Worm (Caenorhabditis elegans): ENCODE results near the gene ceh-1.

The ceh-1 gene

DNA sequence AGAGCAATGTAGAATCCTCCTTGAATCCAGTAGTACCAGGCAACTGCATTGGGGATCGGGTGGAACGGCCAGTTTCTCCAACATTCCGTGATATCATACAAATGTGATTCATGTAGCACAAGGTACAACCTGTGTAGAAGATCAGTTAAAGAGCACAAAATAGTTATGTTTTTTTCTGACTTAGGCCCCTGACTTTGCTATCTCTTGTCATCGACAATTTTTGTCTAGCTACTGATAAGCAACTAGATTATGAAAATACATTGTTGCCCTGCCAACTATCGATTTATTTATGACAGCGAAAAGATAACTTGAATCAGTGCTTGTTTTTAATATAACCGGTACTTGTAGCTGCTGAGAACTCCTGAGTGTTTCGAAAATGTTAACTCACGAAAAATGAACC, 44.3 kb upstream of the ceh-1 start:
- TF ChIP-seq unc-62 (GFP tag; optimal IDR thresholded peaks at IDR 0.05) (no peak), fos-1 (tag; optimal IDR thresholded peaks at IDR 0.05) (peak; percentile 59), lin-39 (tag; optimal IDR thresholded peaks at IDR 0.05) (no peak), mdl-1 (tag; optimal IDR thresholded peaks at IDR 0.05) (no peak), ceh-16 (tag; optimal IDR thresholded peaks at IDR 0.05) (no peak), lin-11 (tag; optimal IDR thresholded peaks at IDR 0.05) (no peak), lsy-2 (tag; optimal IDR thresholded peaks at IDR 0.05) (no peak), sma-9 (GFP tag; optimal IDR thresholded peaks at IDR 0.05) (peak; percentile 40), sma-9 (tag; optimal IDR thresholded peaks at IDR 0.05) (no peak), egl-27 (tag; optimal IDR thresholded peaks at IDR 0.05) (no peak)

DNA sequence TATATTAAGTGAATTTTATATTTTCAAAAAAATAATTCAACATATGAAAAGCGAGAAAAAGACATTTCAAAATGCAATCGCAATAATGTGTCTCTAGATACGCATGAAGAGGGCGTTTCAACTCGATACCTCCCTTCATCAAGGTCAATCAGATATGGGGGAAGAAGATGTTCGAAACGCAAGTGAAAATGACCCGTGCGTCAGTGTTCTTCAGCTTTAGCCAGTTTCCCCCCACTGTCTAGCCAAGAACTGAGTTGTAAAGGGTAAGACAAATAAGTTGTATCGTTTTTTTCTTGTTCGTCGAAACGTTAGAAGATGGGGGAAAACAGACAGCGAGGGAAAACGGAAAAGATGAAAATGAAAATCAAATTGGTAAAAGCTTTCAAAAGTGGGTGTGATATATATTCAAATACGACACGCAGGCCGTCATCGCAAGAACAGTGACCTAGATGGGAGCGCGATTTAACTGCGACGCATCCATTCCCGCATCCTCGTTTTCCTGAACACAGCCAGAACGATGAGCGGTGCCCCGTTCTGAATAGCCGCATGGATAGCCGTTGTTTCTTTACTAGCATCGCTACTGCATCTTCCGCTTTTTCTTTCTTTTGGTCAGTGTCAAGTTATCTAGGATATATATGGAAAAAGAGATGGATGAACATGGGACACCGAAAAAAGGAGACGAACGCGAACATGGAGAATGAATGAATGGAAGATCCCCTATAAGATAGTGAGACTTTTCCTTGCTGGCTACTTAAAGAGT, 40.8 kb upstream of the ceh-1 start:
- TF ChIP-seq unc-39 (tag; optimal IDR thresholded peaks at IDR 0.05) (no peak), nhr-6 (tag; optimal IDR thresholded peaks at IDR 0.05) (no peak), dmd-4 (tag; optimal IDR thresholded peaks at IDR 0.05) (no peak), nhr-25 (tag; optimal IDR thresholded peaks at IDR 0.05) (peak; percentile 41), C34F6.9 (tag; optimal IDR thresholded peaks at IDR 0.05) (no peak), Y55F3AM.14 (GFP tag; optimal IDR thresholded peaks at IDR 0.05) (no peak)

DNA sequence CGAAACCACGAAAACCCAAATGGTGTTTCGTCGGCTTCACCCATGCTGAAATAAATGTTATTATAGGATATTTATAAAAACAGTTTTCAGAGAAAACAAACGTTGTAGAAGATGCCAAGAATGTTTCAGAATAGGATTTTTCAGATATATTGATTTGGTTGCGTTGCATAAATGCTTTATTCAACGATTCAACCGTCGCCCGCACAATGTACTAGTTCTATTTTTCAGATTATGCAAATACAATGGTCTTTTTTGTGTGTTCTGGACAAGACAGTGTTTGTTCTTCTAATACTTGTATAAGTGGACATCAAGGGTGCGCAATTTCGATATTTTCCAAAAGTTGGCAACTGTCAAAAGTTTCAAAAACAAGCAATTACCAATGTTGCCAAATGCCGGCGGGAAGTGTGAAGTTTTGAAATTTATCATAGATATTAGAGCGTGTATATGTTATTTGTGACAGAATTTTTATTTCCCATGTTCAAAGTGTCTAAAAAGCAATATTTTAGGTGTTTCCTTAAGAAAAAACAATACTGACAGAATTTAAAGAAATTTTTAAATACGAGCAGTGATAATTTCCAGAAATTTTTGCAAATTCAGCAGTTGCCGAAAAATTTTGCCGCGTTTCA, 37.3 kb upstream of the ceh-1 start, which contains the start of gene K02G10.5:
Gene K02G10.5, minus strand, starts transcription at position 51 of the 626 bp plus-strand sequence.
- no peak for TF ChIP-seq sem-4 (tag; optimal IDR thresholded peaks at IDR 0.05)
- TF ChIP-seq egl-27 (tag; optimal IDR thresholded peaks at IDR 0.05), result no peak
- no peak for TF ChIP-seq aly-2 (tag; optimal IDR thresholded peaks at IDR 0.05)
- TF ChIP-seq blmp-1 (tag; optimal IDR thresholded peaks at IDR 0.05; ENCODE audit: insufficient read depth), result no peak
- no peak for TF ChIP-seq nhr-21 (tag; optimal IDR thresholded peaks at IDR 0.05)
- TF ChIP-seq ceh-16 (tag; optimal IDR thresholded peaks at IDR 0.05), result no peak
- no peak for TF ChIP-seq lin-39 (tag; optimal IDR thresholded peaks at IDR 0.05)
- no peak for TF ChIP-seq sma-3 (GFP tag; optimal IDR thresholded peaks at IDR 0.05)
- TF ChIP-seq nhr-6 (tag; optimal IDR thresholded peaks at IDR 0.05), result no peak
- no peak for TF ChIP-seq lsy-2 (tag; optimal IDR thresholded peaks at IDR 0.05)

DNA sequence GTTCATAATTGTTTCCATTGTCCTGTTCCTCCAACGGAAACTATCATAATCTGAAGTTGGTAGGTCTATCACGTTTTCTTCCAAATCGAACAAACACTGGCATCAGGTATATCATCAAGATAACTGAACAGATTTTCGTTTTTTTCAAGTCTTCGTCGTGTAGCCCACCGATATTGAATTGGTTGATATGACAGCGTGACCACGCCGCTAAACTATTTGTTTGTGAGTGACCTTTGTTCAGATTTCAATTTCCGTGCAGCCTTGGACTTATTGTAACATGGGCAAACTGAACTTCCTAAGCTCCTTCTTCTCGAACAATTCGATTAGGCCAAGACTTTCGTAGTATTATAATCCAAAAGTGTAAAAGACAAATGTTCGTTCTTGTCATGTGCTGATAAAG, 31.6 kb upstream of the ceh-1 start:
- no peak for TF ChIP-seq lin-11 (tag; optimal IDR thresholded peaks at IDR 0.05)
- no peak for TF ChIP-seq R02D3.7 (tag; optimal IDR thresholded peaks at IDR 0.05)
- no peak for TF ChIP-seq lin-39 (tag; optimal IDR thresholded peaks at IDR 0.05)
- TF ChIP-seq skn-1 (tag; optimal IDR thresholded peaks at IDR 0.05), result no peak

DNA sequence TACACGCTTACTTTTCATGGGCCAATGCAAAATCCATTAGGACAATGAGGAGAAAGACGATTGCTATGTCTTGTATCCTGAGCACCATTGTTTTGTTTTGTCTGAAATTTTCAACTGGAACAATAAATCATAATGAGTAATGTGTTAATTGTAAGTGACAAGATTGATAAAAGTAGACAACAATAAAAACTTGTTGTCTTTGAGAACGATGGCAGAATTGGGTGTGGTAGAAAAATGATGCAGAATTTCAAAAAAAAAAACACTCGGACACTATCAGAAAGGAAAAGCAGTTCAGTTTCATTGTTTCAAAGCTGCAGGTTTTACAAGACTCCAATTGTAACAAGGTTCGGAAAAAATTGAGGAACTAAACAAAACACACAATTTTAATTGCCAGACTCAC, 28.7 kb upstream of the ceh-1 start, which contains the start of gene K02G10.15:
Gene K02G10.15, minus strand, starts transcription at position 101 of the 400 bp plus-strand sequence.
- TF ChIP-seq gmeb-1 (tag; optimal IDR thresholded peaks at IDR 0.05), result no peak
- TF ChIP-seq nhr-23 (tag; optimal IDR thresholded peaks at IDR 0.05), result no peak
- no peak for TF ChIP-seq Y55F3AM.14 (GFP tag; optimal IDR thresholded peaks at IDR 0.05)
- TF ChIP-seq skn-1 (tag; optimal IDR thresholded peaks at IDR 0.05), result no peak
- no peak for TF ChIP-seq nhr-12 (tag; optimal IDR thresholded peaks at IDR 0.05)
- no peak for TF ChIP-seq zag-1 (tag; optimal IDR thresholded peaks at IDR 0.05)
- no peak for TF ChIP-seq crh-2 (tag; optimal IDR thresholded peaks at IDR 0.05)
- no peak for TF ChIP-seq elt-1 (tag; optimal IDR thresholded peaks at IDR 0.05)
- no peak for TF ChIP-seq lin-13 (GFP tag; optimal IDR thresholded peaks at IDR 0.05)

DNA sequence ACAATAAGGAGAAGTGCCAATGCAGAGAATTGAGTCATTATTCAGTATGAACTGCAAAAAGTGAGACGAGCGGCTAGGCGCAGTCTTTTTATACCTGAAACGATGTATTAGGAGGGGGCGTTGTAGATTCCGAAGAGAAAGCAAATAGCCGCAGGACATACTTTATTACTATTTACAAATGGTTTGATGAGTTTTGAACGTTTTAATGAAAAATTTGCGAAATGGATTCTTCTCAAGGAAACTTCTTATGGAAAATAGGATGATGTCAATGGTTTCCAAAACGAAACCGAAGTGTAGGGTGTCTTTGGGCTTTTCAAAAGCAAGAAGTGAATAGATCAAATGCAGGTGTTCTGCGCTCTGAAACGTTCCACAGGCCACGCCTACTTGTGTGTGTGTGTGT, 24.1 kb upstream of the ceh-1 start, which contains the start of gene flp-11:
Gene flp-11, minus strand, starts transcription at position 101 of the 400 bp plus-strand sequence.
- TF ChIP-seq alr-1 (tag; optimal IDR thresholded peaks at IDR 0.05) (no peak), crh-2 (tag; optimal IDR thresholded peaks at IDR 0.05) (no peak), sem-4 (tag; optimal IDR thresholded peaks at IDR 0.05) (no peak)

All from whole organism, L2 larva.